Fruit fly (Drosophila melanogaster) whole organism, embryonic: Measurements from ENCODE around the gene Uba5.

Experiments used
- Ada2b ChIP-seq: fragments of 200-800 bp; sonication (Bioruptor generic); IDR thresholded peaks from 2 replicates; pipeline ENCODE4 v1.3.6; 2022; ENCODE audit warnings: missing biosample characterization, missing genetic modification characterization
- CG10321 ChIP-seq: fragments of 200-800 bp; sonication (Bioruptor generic); IDR thresholded peaks from 2 replicates; pipeline ENCODE4 v1.3.6; 2022; ENCODE audit warnings: missing biosample characterization, missing genetic modification characterization
- CG10565 ChIP-seq: fragments of 200-800 bp; sonication (Bioruptor generic); optimal IDR thresholded peaks from 3 replicates; lab custom pipeline; 2016; ENCODE audit warnings: missing biosample characterization, mild to moderate bottlenecking, missing genetic modification characterization
- CG11247 ChIP-seq: fragments of 200-800 bp; sonication (Bioruptor generic); IDR thresholded peaks from 2 replicates; pipeline ENCODE4 v1.3.6; 2022; ENCODE audit warnings: missing biosample characterization, missing genetic modification characterization
- CG12071 ChIP-seq: fragments of 200-800 bp; sonication (Bioruptor generic); optimal IDR thresholded peaks from 3 replicates; lab custom pipeline; 2018; ENCODE audit warnings: missing biosample characterization, mild to moderate bottlenecking, missing genetic modification characterization
- CG16779 ChIP-seq: fragments of 200-800 bp; sonication (Bioruptor generic); IDR thresholded peaks from 2 replicates; pipeline ENCODE4 v1.3.6; 2022; ENCODE audit warnings: missing biosample characterization, missing genetic modification characterization
- CG16813 ChIP-seq: fragments of 200-800 bp; sonication (Bioruptor generic); IDR thresholded peaks from 3 replicates; pipeline ENCODE4 v1.3.6; 2022; ENCODE audit warnings: missing biosample characterization, missing genetic modification characterization; ENCODE audit not compliant: partially characterized antibody
- CG17568 ChIP-seq: fragments of 200-800 bp; sonication (Bioruptor generic); optimal IDR thresholded peaks from 2 replicates; lab custom pipeline; 2018; ENCODE audit warnings: missing biosample characterization, mild to moderate bottlenecking, missing genetic modification characterization, moderate library complexity
- CG30431 ChIP-seq: fragments of 200-800 bp; sonication (Bioruptor generic); optimal IDR thresholded peaks from 2 replicates; lab custom pipeline; 2017; ENCODE audit warnings: missing biosample characterization, missing genetic modification characterization
- CG3163 ChIP-seq: fragments of 200-800 bp; sonication (Bioruptor generic); optimal IDR thresholded peaks from 3 replicates; lab custom pipeline; 2016; ENCODE audit warnings: missing biosample characterization, missing genetic modification characterization
- CG34224 ChIP-seq: fragments of 200-800 bp; sonication (Bioruptor generic); IDR thresholded peaks from 3 replicates; pipeline ENCODE4 v1.3.6; 2022; ENCODE audit warnings: missing biosample characterization, missing genetic modification characterization; ENCODE audit not compliant: partially characterized antibody
- CG34376 ChIP-seq: fragments of 200-800 bp; sonication (Bioruptor generic); optimal IDR thresholded peaks from 2 replicates; lab custom pipeline; 2018; ENCODE audit warnings: missing biosample characterization, mild to moderate bottlenecking, missing genetic modification characterization
- CG42726 ChIP-seq: fragments of 200-800 bp; sonication (Bioruptor generic); IDR thresholded peaks from 2 replicates; pipeline ENCODE4 v1.3.6; 2022; ENCODE audit warnings: missing biosample characterization, missing genetic modification characterization; ENCODE audit not compliant: partially characterized antibody
- CG4820 ChIP-seq: fragments of 200-800 bp; sonication (Bioruptor generic); optimal IDR thresholded peaks from 3 replicates; lab custom pipeline; 2016; ENCODE audit warnings: missing biosample characterization, missing genetic modification characterization
- CG6854 ChIP-seq: fragments of 200-800 bp; sonication (Bioruptor generic); optimal IDR thresholded peaks from 3 replicates; lab custom pipeline; 2017; ENCODE audit warnings: missing biosample characterization, mild to moderate bottlenecking, missing genetic modification characterization
- CG7745 ChIP-seq: fragments of 200-800 bp; sonication (Bioruptor generic); optimal IDR thresholded peaks from 2 replicates; lab custom pipeline; 2018; ENCODE audit warnings: missing biosample characterization, mild to moderate bottlenecking, missing genetic modification characterization, moderate library complexity
- CG7963 ChIP-seq: fragments of 200-800 bp; sonication (Bioruptor generic); IDR thresholded peaks from 3 replicates; pipeline ENCODE4 v1.3.6; 2022; ENCODE audit warnings: missing biosample characterization, missing genetic modification characterization; ENCODE audit not compliant: partially characterized antibody
- CG8290 ChIP-seq, 3 experiments: fragments of 200-800 bp; sonication (Bioruptor generic); optimal IDR thresholded peaks; 2 replicates each; lab custom pipeline; 2016 to 2019; ENCODE audit warnings: missing biosample characterization in 3 of 3, missing genetic modification characterization in 3 of 3, mild to moderate bottlenecking in 2 of 3, moderate library complexity in 1 of 3
- CoRest ChIP-seq: fragments of 200-800 bp; sonication (Bioruptor generic); optimal IDR thresholded peaks from 3 replicates; lab custom pipeline; 2018; ENCODE audit warnings: missing biosample characterization, mild to moderate bottlenecking, missing genetic modification characterization, moderate library complexity
- D19A ChIP-seq: fragments of 200-800 bp; optimal IDR thresholded peaks from 3 replicates; lab custom pipeline; 2019; ENCODE audit warnings: missing biosample characterization, mild to moderate bottlenecking, missing genetic modification characterization, moderate library complexity
- Dll ChIP-seq: fragments of 200-800 bp; sonication (Bioruptor generic); IDR thresholded peaks from 4 replicates; pipeline ENCODE4 v1.3.6; 2022; ENCODE audit warnings: missing biosample characterization, missing genetic modification characterization; ENCODE audit not compliant: partially characterized antibody
- E2f1 ChIP-seq: fragments of 200-800 bp; sonication (Bioruptor generic); IDR thresholded peaks from 2 replicates; pipeline ENCODE4 v1.3.6; 2022; ENCODE audit warnings: missing biosample characterization, missing genetic modification characterization
- Ets97D ChIP-seq: fragments of 200-800 bp; sonication (Bioruptor generic); optimal IDR thresholded peaks from 3 replicates; lab custom pipeline; 2016; ENCODE audit warnings: missing biosample characterization, missing genetic modification characterization
- H2.0 ChIP-seq: fragments of 200-800 bp; sonication (Bioruptor generic); IDR thresholded peaks from 2 replicates; pipeline ENCODE4 v1.3.6; 2022; ENCODE audit warnings: missing biosample characterization, missing genetic modification characterization
- Hmr ChIP-seq: fragments of 200-800 bp; sonication (Bioruptor generic); optimal IDR thresholded peaks from 3 replicates; lab custom pipeline; 2017; ENCODE audit warnings: mild to moderate bottlenecking, missing biosample characterization, missing genetic modification reagents, missing genetic modification characterization
- Hsf ChIP-seq: fragments of 200-800 bp; sonication (Bioruptor generic); optimal IDR thresholded peaks from 3 replicates; lab custom pipeline; 2016; ENCODE audit warnings: missing biosample characterization, missing genetic modification characterization
- MTF-1 ChIP-seq: fragments of 200-800 bp; sonication (Bioruptor generic); optimal IDR thresholded peaks from 2 replicates; lab custom pipeline; 2018; ENCODE audit warnings: missing biosample characterization, mild to moderate bottlenecking, missing genetic modification characterization, borderline replicate concordance
- Med ChIP-seq: fragments of 200-800 bp; sonication (Bioruptor generic); peaks from one replicate; lab custom pipeline; 2016; ENCODE audit warnings: missing biosample characterization, missing genetic modification characterization, mild to moderate bottlenecking, inconsistent platforms, moderate library complexity
- Nf-YB ChIP-seq: fragments of 200-800 bp; sonication (Bioruptor generic); optimal IDR thresholded peaks from 3 replicates; lab custom pipeline; 2019; ENCODE audit warnings: missing biosample characterization, mild to moderate bottlenecking, missing genetic modification characterization, moderate library complexity
- Poxn ChIP-seq: fragments of 200-800 bp; sonication (Bioruptor generic); IDR thresholded peaks from 2 replicates; pipeline ENCODE4 v1.3.6; 2022; ENCODE audit warnings: missing biosample characterization, missing genetic modification characterization
- Ptx1 ChIP-seq: fragments of 200-800 bp; sonication (Bioruptor generic); IDR thresholded peaks from 2 replicates; pipeline ENCODE4 v1.3.6; 2022; ENCODE audit warnings: missing biosample characterization, missing genetic modification characterization
- YL-1 ChIP-seq: fragments of 200-800 bp; sonication (Bioruptor generic); optimal IDR thresholded peaks from 3 replicates; lab custom pipeline; 2017; ENCODE audit warnings: missing biosample characterization, mild to moderate bottlenecking, missing genetic modification characterization
- abd-A ChIP-seq: fragments of 200-800 bp; sonication (Bioruptor generic); optimal IDR thresholded peaks from 3 replicates; lab custom pipeline; 2019; ENCODE audit warnings: missing biosample characterization, mild to moderate bottlenecking, missing genetic modification characterization, moderate library complexity
- cato ChIP-seq: fragments of 200-800 bp; sonication (Bioruptor generic); optimal IDR thresholded peaks from 2 replicates; lab custom pipeline; 2016; ENCODE audit warnings: missing biosample characterization, missing genetic modification characterization, borderline replicate concordance
- chif ChIP-seq, 2 experiments: fragments of 200-800 bp; sonication (Bioruptor generic); optimal IDR thresholded peaks; 3 replicates each; lab custom pipeline; 2016; ENCODE audit warnings: missing biosample characterization in 2 of 2, missing genetic modification characterization in 2 of 2
- chinmo ChIP-seq: fragments of 200-800 bp; sonication (Bioruptor generic); IDR thresholded peaks from 4 replicates; pipeline ENCODE4 v1.3.6; 2022; ENCODE audit warnings: missing biosample characterization, missing genetic modification characterization; ENCODE audit not compliant: partially characterized antibody
- dimm ChIP-seq: fragments of 200-800 bp; sonication (Bioruptor generic); IDR thresholded peaks from 2 replicates; pipeline ENCODE4 v1.3.6; 2022; ENCODE audit warnings: missing biosample characterization, missing genetic modification characterization
- emc ChIP-seq: fragments of 200-800 bp; sonication (Bioruptor generic); optimal IDR thresholded peaks from 2 replicates; lab custom pipeline; 2016; ENCODE audit warnings: missing biosample characterization, missing genetic modification characterization
- gt ChIP-seq: fragments of 200-800 bp; sonication (Bioruptor generic); IDR thresholded peaks from 2 replicates; pipeline ENCODE4 v1.3.6; 2022; ENCODE audit warnings: missing biosample characterization, missing genetic modification characterization
- h ChIP-seq: fragments of >200 bp; optimal IDR thresholded peaks from 2 replicates; lab custom pipeline; 2017
- kah ChIP-seq: fragments of 200-800 bp; sonication (Bioruptor generic); optimal IDR thresholded peaks from 2 replicates; lab custom pipeline; 2018; ENCODE audit warnings: missing biosample characterization, mild to moderate bottlenecking, missing genetic modification characterization
- pan ChIP-seq, 4 experiments: fragments of >200 bp in 3 of 4; fragments of 200-800 bp in 1 of 4; sonication (Bioruptor generic) in 1 of 4; optimal IDR thresholded peaks in 3 of 4; IDR thresholded peaks in 1 of 4; 2 replicates each; pipeline versions ENCODE4 v1.3.6 to Lab custom; 2017 to 2022; ENCODE audit warnings: missing biosample characterization in 2 of 4, missing genetic modification characterization in 2 of 4, mixed read lengths in 1 of 4
- pfk ChIP-seq: fragments of 200-800 bp; sonication (Bioruptor generic); optimal IDR thresholded peaks from 2 replicates; lab custom pipeline; 2018; ENCODE audit warnings: missing biosample characterization, mild to moderate bottlenecking, missing genetic modification characterization, moderate library complexity
- ranshi ChIP-seq: fragments of 200-800 bp; sonication (Bioruptor generic); IDR thresholded peaks from 2 replicates; pipeline ENCODE4 v1.3.6; 2022; ENCODE audit warnings: missing biosample characterization, missing genetic modification characterization
- tin ChIP-seq: fragments of 200-800 bp; sonication (Bioruptor generic); optimal IDR thresholded peaks from 3 replicates; lab custom pipeline; 2016; ENCODE audit warnings: missing biosample characterization, missing genetic modification characterization
- toy ChIP-seq: fragments of 200-800 bp; sonication (Bioruptor generic); IDR thresholded peaks from 2 replicates; pipeline ENCODE4 v1.3.6; 2022; ENCODE audit warnings: missing biosample characterization, missing genetic modification characterization
- trem ChIP-seq: fragments of 200-800 bp; optimal IDR thresholded peaks from 3 replicates; lab custom pipeline; 2019; ENCODE audit warnings: missing biosample characterization, mild to moderate bottlenecking, missing genetic modification characterization, moderate library complexity
- ttk ChIP-seq: fragments of 200-800 bp; sonication (Bioruptor generic); IDR thresholded peaks from 2 replicates; pipeline ENCODE4 v2.1.2; 2022; ENCODE audit warnings: missing biosample characterization, missing genetic modification characterization
- zen2 ChIP-seq: fragments of 200-800 bp; sonication (Bioruptor generic); IDR thresholded peaks from 3 replicates; pipeline ENCODE4 v1.3.6; 2022; ENCODE audit warnings: missing biosample characterization, missing genetic modification characterization; ENCODE audit not compliant: partially characterized antibody

Uba5 gene

DNA sequence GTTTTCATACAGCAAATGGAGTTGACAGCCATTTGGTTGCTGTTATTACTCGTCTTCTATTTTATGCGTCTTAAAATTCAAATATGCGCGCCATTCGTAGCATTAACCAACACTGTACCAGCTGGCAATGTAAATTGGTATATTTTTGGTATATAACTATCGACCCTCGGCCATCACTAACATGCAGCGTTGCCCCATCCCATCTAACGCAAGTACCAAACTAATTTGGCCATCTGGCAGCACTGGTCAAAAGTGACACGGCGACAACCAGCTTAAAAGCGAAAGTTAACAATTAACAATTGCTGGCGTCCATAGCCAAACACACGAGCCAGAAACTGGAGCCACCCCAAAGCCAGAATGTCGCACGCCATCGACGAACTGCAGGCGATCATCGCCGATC, at the start of gene Uba5 (continued):
- TF ChIP-seq cato (no peak), dimm (GFP tag; lab: Robert Waterston, UW) (no peak), kah (no peak), CG16813 (peak; percentile 39; the same call in 2 of the 3 replicates), ranshi (GFP tag; lab: Robert Waterston, UW) (no peak), toy (no peak), CG4820 (GFP tag; lab: Kevin White, UChicago) (no peak), CG7963 (no peak), CG8290 (GFP tag; optimal IDR thresholded peaks at IDR 0.05; lab: Kevin White, UChicago) (no peak), CG8290 (tag; optimal IDR thresholded peaks at IDR 0.05; lab: Kevin White, UChicago) (peak in 1 of 2 experiments; percentile 60), Hsf (GFP tag; lab: Kevin White, UChicago) (no peak), Poxn (no peak), CG7745 (tag; lab: Kevin White, UChicago) (no peak), MTF-1 (GFP tag; lab: Kevin White, UChicago) (no peak), CG11247 (GFP tag; lab: Robert Waterston, UW) (no peak), Dll (GFP tag; lab: Robert Waterston, UW) (peak; percentile 50; the same call in 1 of the 4 replicates), gt (GFP tag; lab: Robert Waterston, UW) (no peak), YL-1 (peak; percentile 58), CG42726 (peak; percentile 33; the same call in 1 of the 2 replicates), CG34376 (GFP tag; lab: Kevin White, UChicago) (no peak), E2f1 (GFP tag; lab: Robert Waterston, UW) (no peak), h (lab: Kevin White, UChicago) (no peak), pan (optimal IDR thresholded peaks at IDR 0.05; lab: Kevin White, UChicago) (no peak), pan (GFP tag; optimal IDR thresholded peaks at IDR 0.05 in 1 of 2, IDR thresholded peaks at IDR 0.05 in 1 of 2) (no peak), CG10565 (GFP tag; lab: Kevin White, UChicago) (no peak), emc (GFP tag; lab: Kevin White, UChicago) (no peak), Nf-YB (no peak), abd-A (no peak), ttk (no peak), CG17568 (GFP tag; lab: Kevin White, UChicago) (no peak), Ptx1 (no peak), Hmr (GFP tag; lab: Kevin White, UChicago) (peak; percentile 28), CG34224 (GFP tag; lab: Robert Waterston, UW) (no peak; the same call in 2 of the 3 replicates), chinmo (GFP tag; lab: Robert Waterston, UW) (0 out of 4 replicates have a peak, but pooled peaks have one; percentile 34), pfk (no peak), CG3163 (GFP tag; lab: Kevin White, UChicago) (no peak), Med (GFP tag; lab: Kevin White, UChicago) (peak; percentile 87), trem (tag; lab: Kevin White, UChicago) (peak; percentile 15), CoRest (tag; lab: Kevin White, UChicago) (no peak), CG12071 (GFP tag; lab: Kevin White, UChicago) (no peak), CG30431 (GFP tag; lab: Kevin White, UChicago) (no peak), Ada2b (no peak), CG16779 (GFP tag; lab: Robert Waterston, UW) (no peak), chif (GFP tag; optimal IDR thresholded peaks at IDR 0.05; lab: Kevin White, UChicago) (peak in 1 of 2 experiments; percentile 2), CG6854 (GFP tag; lab: Kevin White, UChicago) (no peak), Ets97D (GFP tag; lab: Kevin White, UChicago) (peak; percentile 50), tin (GFP tag; lab: Kevin White, UChicago) (no peak), CG10321 (no peak), zen2 (GFP tag; lab: Robert Waterston, UW) (peak; percentile 10; the same call in 1 of the 3 replicates), H2.0 (GFP tag; lab: Robert Waterston, UW) (no peak), D19A (tag; lab: Kevin White, UChicago) (no peak)
